Worm (Caenorhabditis elegans) whole organism, mixed stage, embryonic: Measurements from ENCODE around the gene wht-2.

Experiments used
- M03D4.4 ChIP-seq: sonication (generic microtip); optimal IDR thresholded peaks from 2 replicates; lab custom pipeline; 2017; ENCODE audit warnings: mild to moderate bottlenecking, missing genetic modification characterization, missing compliant biosample characterization
- bed-3 ChIP-seq: fragments of 200-800 bp; sonication (Bioruptor generic); optimal IDR thresholded peaks from 3 replicates; lab custom pipeline; 2018; ENCODE audit warnings: mild to moderate bottlenecking, missing genetic modification characterization, moderate library complexity, missing compliant biosample characterization
- blmp-1 ChIP-seq: fragments of 150-350 bp; optimal IDR thresholded peaks from 2 replicates; lab custom pipeline; 2014; ENCODE audit warnings: missing biosample characterization, missing genetic modification characterization
- ceh-39 ChIP-seq: fragments of 150-350 bp; optimal IDR thresholded peaks from 2 replicates; lab custom pipeline; 2014; ENCODE audit warnings: missing biosample characterization, missing genetic modification characterization
- ceh-43 ChIP-seq: fragments of 200-800 bp; sonication (Bioruptor generic); optimal IDR thresholded peaks from 2 replicates; lab custom pipeline; 2018; ENCODE audit warnings: mild to moderate bottlenecking, missing genetic modification characterization, moderate library complexity, missing compliant biosample characterization
- ceh-83 ChIP-seq: fragments of 200-800 bp; sonication (Bioruptor generic); optimal IDR thresholded peaks from 2 replicates; lab custom pipeline; 2018; ENCODE audit warnings: mild to moderate bottlenecking, missing genetic modification characterization, missing compliant biosample characterization
- ces-1 ChIP-seq: fragments of 150-350 bp; optimal IDR thresholded peaks from 2 replicates; lab custom pipeline; 2014; ENCODE audit warnings: missing biosample characterization, missing genetic modification reagents, missing genetic modification characterization
- cnd-1 ChIP-seq: fragments of 200-800 bp; sonication (Bioruptor generic); optimal IDR thresholded peaks from 2 replicates; lab custom pipeline; 2018; ENCODE audit warnings: mild to moderate bottlenecking, missing genetic modification characterization, missing compliant biosample characterization
- drap-1 ChIP-seq: fragments of 200-800 bp; sonication (Bioruptor generic); optimal IDR thresholded peaks from 3 replicates; lab custom pipeline; 2018; ENCODE audit warnings: mild to moderate bottlenecking, missing genetic modification characterization, missing compliant biosample characterization
- elt-1 ChIP-seq: sonication (generic microtip); optimal IDR thresholded peaks from 2 replicates; lab custom pipeline; 2017; ENCODE audit warnings: missing genetic modification characterization, mild to moderate bottlenecking, missing compliant biosample characterization, antibody characterized with exemption, moderate library complexity, borderline replicate concordance; ENCODE audit not compliant: insufficient read depth
- flh-1 ChIP-seq: fragments of 200-800 bp; sonication (Bioruptor generic); optimal IDR thresholded peaks from 2 replicates; lab custom pipeline; 2018; ENCODE audit warnings: mild to moderate bottlenecking, missing genetic modification characterization, moderate library complexity, missing compliant biosample characterization
- ham-2 ChIP-seq: fragments of 200-800 bp; sonication (Bioruptor generic); optimal IDR thresholded peaks from 2 replicates; lab custom pipeline; 2018; ENCODE audit warnings: mild to moderate bottlenecking, missing genetic modification characterization, missing compliant biosample characterization
- hlh-1 ChIP-seq: fragments of 150-350 bp; optimal IDR thresholded peaks from 2 replicates; lab custom pipeline; 2014; ENCODE audit warnings: missing biosample characterization, missing genetic modification reagents, missing genetic modification characterization
- lin-13 ChIP-seq: fragments of 150-350 bp; optimal IDR thresholded peaks from 2 replicates; lab custom pipeline; 2014; ENCODE audit warnings: missing biosample characterization, missing genetic modification characterization
- lin-32 ChIP-seq: fragments of 200-800 bp; sonication (Bioruptor generic); optimal IDR thresholded peaks from 2 replicates; lab custom pipeline; 2018; ENCODE audit warnings: mild to moderate bottlenecking, missing genetic modification characterization, missing compliant biosample characterization
- lsy-2 ChIP-seq: fragments of 150-350 bp; optimal IDR thresholded peaks from 2 replicates; lab custom pipeline; 2014; ENCODE audit warnings: missing biosample characterization, missing genetic modification characterization
- mab-5 ChIP-seq: fragments of 150-350 bp; optimal IDR thresholded peaks from 2 replicates; lab custom pipeline; 2014; ENCODE audit warnings: missing biosample characterization, missing genetic modification characterization
- mep-1 ChIP-seq: fragments of 150-350 bp; optimal IDR thresholded peaks from 2 replicates; lab custom pipeline; 2017; ENCODE audit warnings: missing biosample characterization, missing genetic modification reagents, missing genetic modification characterization, inconsistent platforms
- mls-2 ChIP-seq: sonication (generic microtip); optimal IDR thresholded peaks from 2 replicates; lab custom pipeline; 2016; ENCODE audit warnings: mild to moderate bottlenecking, missing genetic modification characterization, moderate library complexity, missing compliant biosample characterization
- nhr-12 ChIP-seq: fragments of 150-350 bp; optimal IDR thresholded peaks from 2 replicates; lab custom pipeline; 2014; ENCODE audit warnings: missing biosample characterization, missing genetic modification characterization
- nhr-2 ChIP-seq: fragments of 150-350 bp; optimal IDR thresholded peaks from 2 replicates; lab custom pipeline; 2014; ENCODE audit warnings: missing biosample characterization, missing genetic modification characterization
- nhr-28 ChIP-seq: fragments of 150-350 bp; optimal IDR thresholded peaks from 2 replicates; lab custom pipeline; 2014; ENCODE audit warnings: missing biosample characterization, missing genetic modification characterization
- nhr-76 ChIP-seq: sonication (generic microtip); optimal IDR thresholded peaks from 2 replicates; lab custom pipeline; 2017; ENCODE audit warnings: missing biosample characterization, missing genetic modification characterization
- pha-4 ChIP-seq: fragments of 150-350 bp; optimal IDR thresholded peaks from 2 replicates; lab custom pipeline; 2018; ENCODE audit warnings: missing biosample characterization, missing genetic modification reagents, missing genetic modification characterization
- sem-2 ChIP-seq: fragments of 200-800 bp; sonication (Bioruptor generic); optimal IDR thresholded peaks from 2 replicates; lab custom pipeline; 2018; ENCODE audit warnings: mild to moderate bottlenecking, missing genetic modification characterization, missing compliant biosample characterization
- sptf-1 ChIP-seq: sonication (generic microtip); optimal IDR thresholded peaks from 2 replicates; lab custom pipeline; 2017; ENCODE audit warnings: mild to moderate bottlenecking, missing genetic modification characterization, moderate library complexity, missing compliant biosample characterization
- tbx-8 ChIP-seq: fragments of 200-800 bp; sonication (Bioruptor generic); optimal IDR thresholded peaks from 2 replicates; lab custom pipeline; 2018; ENCODE audit warnings: mild to moderate bottlenecking, missing genetic modification characterization, moderate library complexity, missing compliant biosample characterization
- unc-120 ChIP-seq: sonication (generic microtip); optimal IDR thresholded peaks from 2 replicates; lab custom pipeline; 2017; ENCODE audit warnings: missing genetic modification characterization, missing compliant biosample characterization; ENCODE audit not compliant: poor library complexity, severe bottlenecking
- unc-39 ChIP-seq: fragments of 150-350 bp; optimal IDR thresholded peaks from 2 replicates; lab custom pipeline; 2014; ENCODE audit warnings: missing biosample characterization, missing genetic modification characterization
- unc-62 ChIP-seq: fragments of 150-350 bp; optimal IDR thresholded peaks from 2 replicates; lab custom pipeline; 2014; ENCODE audit warnings: missing biosample characterization, missing genetic modification reagents, missing genetic modification characterization
- zip-8 ChIP-seq: fragments of 150-350 bp; optimal IDR thresholded peaks from 2 replicates; lab custom pipeline; 2014; ENCODE audit warnings: missing biosample characterization, missing genetic modification characterization
- ztf-11 ChIP-seq: fragments of 150-350 bp; optimal IDR thresholded peaks from 2 replicates; lab custom pipeline; 2014; ENCODE audit warnings: missing biosample characterization, missing genetic modification characterization

The wht-2 gene

ce11 chrIV:11434575-11434974 lies 35.7 kb upstream of the wht-2 start:
- TF ChIP-seq blmp-1 (tag; lab: Kevin White, UChicago) (no peak), mls-2 (tag; lab: Kevin White, UChicago) (no peak), sptf-1 (no peak), hlh-1 (tag; lab: Kevin White, UChicago) (no peak), mep-1 (no peak), lin-32 (no peak), ces-1 (GFP tag; lab: Kevin White, UChicago) (peak; percentile 39), lin-13 (tag; lab: Kevin White, UChicago) (no peak)

- peak; percentile 46 for TF ChIP-seq ces-1 (GFP tag; lab: Kevin White, UChicago)
- no peak for TF ChIP-seq sptf-1
- TF ChIP-seq, all 35 proteins: peak for 1
These were observed 34.5 kb upstream of the wht-2 start for ce11 chrIV:11435761-11436160.

- TF ChIP-seq sem-2 (GFP tag; lab: Kevin White, UChicago) (no peak), bed-3 (GFP tag; lab: Kevin White, UChicago) (no peak), ceh-43 (GFP tag; lab: Kevin White, UChicago) (no peak), drap-1 (no peak), M03D4.4 (tag; lab: Kevin White, UChicago) (no peak), mab-5 (no peak), mls-2 (tag; lab: Kevin White, UChicago) (no peak), hlh-1 (tag; lab: Kevin White, UChicago) (no peak), unc-39 (tag; lab: Kevin White, UChicago) (no peak), cnd-1 (tag; lab: Kevin White, UChicago) (no peak), lin-32 (no peak), flh-1 (GFP tag; lab: Kevin White, UChicago) (no peak), nhr-28 (tag; lab: Kevin White, UChicago) (no peak), ces-1 (GFP tag; lab: Kevin White, UChicago) (no peak), pha-4 (tag; lab: Kevin White, UChicago) (no peak), nhr-76 (tag; lab: Kevin White, UChicago) (no peak), ceh-83 (GFP tag; lab: Kevin White, UChicago) (no peak), tbx-8 (GFP tag; lab: Kevin White, UChicago) (no peak), ztf-11 (no peak)
These were observed 32.0 kb upstream of the wht-2 start for ce11 chrIV:11438255-11438654.

DNA sequence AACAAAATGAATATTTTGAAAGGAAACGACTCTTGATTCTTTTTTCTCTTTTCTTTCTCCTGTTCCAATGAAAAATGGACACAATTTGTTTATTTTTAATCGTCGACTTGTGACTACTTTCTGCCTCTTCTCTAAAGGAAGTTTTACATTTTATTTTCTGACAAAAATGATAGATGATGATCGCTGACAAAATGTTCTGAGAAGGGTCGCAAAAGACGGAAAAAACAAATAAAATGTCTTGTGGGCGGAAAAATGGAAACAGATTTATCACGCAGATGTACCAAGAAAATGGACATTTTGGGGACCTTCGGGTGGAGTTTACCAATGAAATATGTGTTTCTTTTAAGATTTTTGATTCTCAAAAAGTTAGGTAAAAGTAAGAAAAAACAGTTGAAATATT lies 17.3 kb upstream of the wht-2 start:
- TF ChIP-seq mab-5, result no peak
- no peak for TF ChIP-seq nhr-12 (tag; lab: Kevin White, UChicago)
- TF ChIP-seq lin-32, result no peak
- TF ChIP-seq lsy-2, result no peak
- no peak for TF ChIP-seq bed-3 (GFP tag; lab: Kevin White, UChicago)
- TF ChIP-seq zip-8, result no peak
- TF ChIP-seq tbx-8 (GFP tag; lab: Kevin White, UChicago), result no peak
- no peak for TF ChIP-seq ces-1 (GFP tag; lab: Kevin White, UChicago)
- no peak for TF ChIP-seq sem-2 (GFP tag; lab: Kevin White, UChicago)
- no peak for TF ChIP-seq mls-2 (tag; lab: Kevin White, UChicago)
- TF ChIP-seq unc-62, result no peak
- no peak for TF ChIP-seq nhr-76 (tag; lab: Kevin White, UChicago)
- no peak for TF ChIP-seq ceh-83 (GFP tag; lab: Kevin White, UChicago)
- no peak for TF ChIP-seq flh-1 (GFP tag; lab: Kevin White, UChicago)
- TF ChIP-seq M03D4.4 (tag; lab: Kevin White, UChicago), result no peak

ce11 chrIV:11455824-11456223 lies 14.4 kb upstream of the wht-2 start:
- no peak for TF ChIP-seq nhr-28 (tag; lab: Kevin White, UChicago)
- TF ChIP-seq unc-120 (tag; lab: Kevin White, UChicago), result no peak
- no peak for TF ChIP-seq mab-5
- no peak for TF ChIP-seq unc-39 (tag; lab: Kevin White, UChicago)
- no peak for TF ChIP-seq blmp-1 (tag; lab: Kevin White, UChicago)

DNA sequence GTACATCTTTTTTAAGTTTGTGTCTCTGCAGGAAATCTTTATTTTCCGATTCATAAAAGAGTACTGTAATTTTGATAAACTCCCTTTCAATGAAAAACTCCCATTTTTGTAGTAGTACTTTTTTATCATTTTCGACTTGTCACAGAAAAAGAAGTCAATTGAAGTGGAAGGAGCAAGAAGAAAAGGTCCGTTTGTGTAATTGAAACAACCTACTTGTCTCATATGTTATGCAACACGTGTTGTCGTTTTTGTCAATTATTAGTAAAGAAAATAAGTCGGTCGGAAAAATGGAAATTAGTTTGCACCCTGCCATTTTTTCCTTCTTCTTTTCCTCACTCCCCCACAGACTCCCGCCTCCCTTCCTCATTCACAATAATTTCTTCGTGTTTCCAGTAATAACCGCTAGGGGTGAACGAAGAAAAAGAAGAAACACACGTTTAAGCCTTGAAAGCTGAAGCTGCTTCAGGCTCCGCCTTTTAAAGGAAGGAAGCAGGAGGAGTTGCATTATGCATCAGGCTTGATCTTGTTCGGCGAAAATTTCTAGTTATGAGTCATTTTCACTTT lies 11.5 kb upstream of the wht-2 start:
- TF ChIP-seq lin-32 (no peak), ham-2 (GFP tag; lab: Kevin White, UChicago) (no peak), nhr-76 (tag; lab: Kevin White, UChicago) (no peak), cnd-1 (tag; lab: Kevin White, UChicago) (no peak), ceh-39 (tag; lab: Kevin White, UChicago) (no peak), mep-1 (no peak), nhr-2 (tag; lab: Kevin White, UChicago) (no peak), mab-5 (no peak), mls-2 (tag; lab: Kevin White, UChicago) (no peak), elt-1 (no peak), drap-1 (no peak)
